Worm (Caenorhabditis elegans) whole organism, L2 larva: ENCODE measurements around the gene C30B5.6.

Source experiments
- ZK546.5 ChIP-seq: sonication (generic microtip); optimal IDR thresholded peaks from 2 replicates; lab custom pipeline; 2017; ENCODE audit warnings: missing biosample characterization, missing genetic modification characterization
- mbf-1 ChIP-seq: sonication (generic microtip); optimal IDR thresholded peaks from 2 replicates; lab custom pipeline; 2017; ENCODE audit warnings: missing biosample characterization, missing genetic modification characterization
- mdl-1 ChIP-seq, 2 experiments: fragments of 150-350 bp in 1 of 2; sonication (generic microtip) in 1 of 2; optimal IDR thresholded peaks; 2 replicates each; lab custom pipeline; 2017; ENCODE audit warnings: missing biosample characterization in 2 of 2, missing genetic modification characterization in 2 of 2
- nhr-12 ChIP-seq: fragments of 150-350 bp; optimal IDR thresholded peaks from 2 replicates; lab custom pipeline; 2014; ENCODE audit warnings: missing biosample characterization, missing genetic modification characterization
- ztf-4 ChIP-seq: fragments of 150-350 bp; optimal IDR thresholded peaks from 2 replicates; lab custom pipeline; 2014; ENCODE audit warnings: missing biosample characterization, missing genetic modification characterization

- no peak for TF ChIP-seq ztf-4 (tag; lab: Kevin White, UChicago)
- TF ChIP-seq mdl-1 (tag; optimal IDR thresholded peaks at IDR 0.05; lab: Kevin White, UChicago) = no peak
- TF ChIP-seq ZK546.5 (tag; lab: Kevin White, UChicago) = no peak
- no peak for TF ChIP-seq nhr-12 (tag; lab: Kevin White, UChicago)
- no peak for TF ChIP-seq mbf-1 (tag; lab: Kevin White, UChicago)
Measured at ce11 chrII:6235432-6236092, 13.1 kb upstream of the C30B5.6 start, which contains the start of gene T24H7.9.
